Worm (Caenorhabditis elegans) whole organism, early embryonic: ENCODE measurements around the gene coa-7.

Experiments
- F13C5.2 ChIP-seq: sonication (generic microtip); optimal IDR thresholded peaks from 2 replicates; lab custom pipeline; 2017; ENCODE audit warnings: mild to moderate bottlenecking, missing genetic modification characterization, inconsistent platforms, missing compliant biosample characterization
- ama-1 ChIP-seq: fragments of 150-350 bp; optimal IDR thresholded peaks from 2 replicates; lab custom pipeline; 2014
- tra-4 ChIP-seq: sonication (generic microtip); optimal IDR thresholded peaks from 2 replicates; lab custom pipeline; 2017; ENCODE audit warnings: missing genetic modification characterization, missing compliant biosample characterization

- TF ChIP-seq ama-1 = no peak
- no peak for TF ChIP-seq F13C5.2 (tag; lab: Kevin White, UChicago)
- no peak for TF ChIP-seq tra-4 (tag; lab: Kevin White, UChicago)
Measured at ce11 chrII:11688643-11689042, 37.7 kb upstream of the coa-7 start, which contains the start of gene kel-1.
